Worm (Caenorhabditis elegans) whole organism, L1 larva: ENCODE measurements around the gene pde-12.

ENCODE experiments used
- dpl-1 ChIP-seq, 3 experiments: fragments of 150-350 bp in 2 of 3; sonication (generic microtip) in 1 of 3; optimal IDR thresholded peaks; 2 replicates each; lab custom pipeline; 2014 to 2017; ENCODE audit warnings: missing biosample characterization in 3 of 3, missing genetic modification characterization in 3 of 3, missing genetic modification reagents in 3 of 3
- fkh-4 ChIP-seq: sonication (generic microtip); optimal IDR thresholded peaks from 2 replicates; lab custom pipeline; 2016; ENCODE audit warnings: missing compliant biosample characterization, missing genetic modification characterization, borderline replicate concordance
- lsy-2 ChIP-seq, 2 experiments: fragments of 150-350 bp; optimal IDR thresholded peaks; 2 replicates each; lab custom pipeline; 2014; ENCODE audit warnings: missing biosample characterization in 2 of 2, missing genetic modification characterization in 2 of 2
- mef-2 ChIP-seq: fragments of 150-350 bp; optimal IDR thresholded peaks from 2 replicates; lab custom pipeline; 2014; ENCODE audit warnings: missing biosample characterization, missing genetic modification characterization
- zag-1 ChIP-seq: fragments of 150-350 bp; optimal IDR thresholded peaks from 2 replicates; lab custom pipeline; 2014; ENCODE audit warnings: missing biosample characterization, missing genetic modification characterization
- ztf-11 ChIP-seq, 2 experiments: sonication (generic microtip); optimal IDR thresholded peaks; 2 replicates each; lab custom pipeline; 2016 to 2017; ENCODE audit warnings: missing genetic modification characterization in 2 of 2, missing biosample characterization in 1 of 2, missing compliant biosample characterization in 1 of 2
- ztf-4 ChIP-seq: fragments of 150-350 bp; optimal IDR thresholded peaks from 2 replicates; lab custom pipeline; 2014; ENCODE audit warnings: missing biosample characterization, missing genetic modification characterization

DNA sequence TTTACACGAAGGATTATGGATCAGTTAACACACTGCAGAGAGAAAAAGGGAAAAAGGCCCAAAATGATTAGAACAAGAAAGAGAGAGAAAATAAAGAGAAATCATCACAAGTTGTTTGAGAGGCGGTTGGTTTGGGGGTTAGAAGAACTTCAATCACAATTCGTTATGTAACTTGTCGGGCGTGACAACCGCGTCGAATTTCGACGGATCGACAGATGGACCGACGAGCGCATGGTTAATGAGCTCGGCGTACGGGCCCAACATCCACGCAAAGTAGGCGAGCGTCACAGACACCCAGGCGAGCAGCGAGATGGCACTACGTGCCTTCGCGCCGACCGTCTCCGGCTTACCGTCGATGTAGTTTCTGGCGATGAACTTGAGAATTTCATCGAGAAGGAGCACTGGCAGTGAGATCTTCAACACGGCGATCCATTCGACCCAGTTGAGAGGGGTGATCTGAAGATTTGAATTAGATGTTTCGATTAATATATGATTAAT is 32.0 kb downstream of the pde-12 start:
- TF ChIP-seq zag-1 (tag; lab: Kevin White, UChicago) (no peak), mef-2 (tag; lab: Kevin White, UChicago) (no peak), ztf-4 (no peak), fkh-4 (tag; lab: Kevin White, UChicago) (no peak), dpl-1 (GFP tag; optimal IDR thresholded peaks at IDR 0.05; lab: Kevin White, UChicago) (no peak), ztf-11 (tag; optimal IDR thresholded peaks at IDR 0.05; lab: Kevin White, UChicago) (no peak), lsy-2 (tag; optimal IDR thresholded peaks at IDR 0.05; lab: Kevin White, UChicago) (no peak)
